Fruit fly (Drosophila melanogaster) whole organism, wandering third instar larva: Measurements from ENCODE around the gene Rpp21.

Experiments used
- Abd-B ChIP-seq: fragments of >200 bp; optimal IDR thresholded peaks from 2 replicates; lab custom pipeline; 2017; ENCODE audit warnings: missing biosample characterization, missing genetic modification characterization
- CrebA ChIP-seq: fragments of 200-800 bp; sonication (Bioruptor generic); optimal IDR thresholded peaks from 2 replicates; lab custom pipeline; 2016; ENCODE audit warnings: missing biosample characterization, mild to moderate bottlenecking, missing genetic modification characterization, borderline replicate concordance
- Hr83 ChIP-seq: fragments of 200-300 bp; sonication (Bioruptor generic); optimal IDR thresholded peaks from 2 replicates; lab custom pipeline; 2016; ENCODE audit warnings: missing biosample characterization, mild to moderate bottlenecking, missing genetic modification characterization, moderate library complexity; ENCODE audit not compliant: poor library complexity, severe bottlenecking
- foxo ChIP-seq, 2 experiments: fragments of 200-800 bp; sonication (Bioruptor generic); optimal IDR thresholded peaks; 2 replicates in 1 of 2; 3 replicates in 1 of 2; lab custom pipeline; 2016 to 2017; ENCODE audit warnings: missing biosample characterization in 2 of 2, missing genetic modification characterization in 2 of 2
- rgr ChIP-seq: fragments of 200-800 bp; sonication (Bioruptor generic); optimal IDR thresholded peaks from 3 replicates; lab custom pipeline; 2016; ENCODE audit warnings: missing biosample characterization, mild to moderate bottlenecking, missing genetic modification characterization

DNA sequence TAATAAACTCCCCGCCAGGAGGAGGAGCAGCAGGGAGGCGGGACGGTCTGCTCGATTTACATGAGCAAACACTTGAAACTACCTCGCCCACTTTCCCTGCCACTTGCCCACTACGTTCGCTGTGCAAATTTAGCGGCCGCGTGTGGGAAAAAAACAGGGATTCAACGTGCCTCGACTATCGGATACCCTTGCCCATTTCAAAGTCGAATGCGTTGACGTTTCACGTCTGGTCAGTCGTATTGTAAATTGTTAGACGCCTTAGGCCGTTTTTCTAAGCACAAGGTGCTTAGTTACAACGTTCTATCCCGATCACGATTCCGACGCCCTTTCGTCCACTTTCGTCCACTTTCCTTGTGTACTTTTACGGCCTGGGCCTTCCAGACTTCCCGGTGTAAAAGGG, 17.1 kb downstream of the Rpp21 start:
- TF ChIP-seq CrebA (no peak), rgr (GFP tag; lab: Kevin White, UChicago) (no peak), foxo (GFP tag; optimal IDR thresholded peaks at IDR 0.05; lab: Kevin White, UChicago) (no peak), Abd-B (GFP tag; lab: Kevin White, UChicago) (no peak), Hr83 (GFP tag; lab: Kevin White, UChicago) (no peak)
